Worm (Caenorhabditis elegans): ENCODE results near the gene Y57A10C.9.

Y57A10C.9 gene

DNA sequence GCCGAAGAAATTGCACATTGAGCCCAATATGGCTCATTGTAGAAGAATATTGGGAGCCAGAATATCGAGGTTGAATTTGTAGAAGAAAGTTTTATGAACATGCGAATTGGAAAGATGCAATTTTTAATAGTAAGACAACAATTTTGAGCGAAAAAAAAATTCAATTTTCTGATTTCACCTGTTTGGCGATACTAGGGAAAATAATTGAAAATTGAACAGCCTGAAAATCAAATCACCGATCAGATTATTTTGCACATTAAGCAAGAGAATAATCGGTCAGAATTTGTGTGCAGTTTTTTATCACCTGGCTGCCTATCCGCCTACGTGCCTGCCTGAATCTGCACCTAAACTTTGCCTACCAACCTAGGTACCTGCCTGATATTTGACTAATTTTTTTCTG is 17.9 kb downstream of the Y57A10C.9 start, which contains the start of gene sre-26:
sre-26 (minus strand) TSS at position 101 of the 400 bp plus-strand sequence.
- TF ChIP-seq ceh-62 (tag; optimal IDR thresholded peaks at IDR 0.05) (no peak), ceh-32 (tag; optimal IDR thresholded peaks at IDR 0.05; ENCODE audit: poor library complexity) (no peak), spr-3 (GFP tag; optimal IDR thresholded peaks at IDR 0.05) (no peak), nhr-77 (tag; optimal IDR thresholded peaks at IDR 0.05) (no peak), tra-1 (GFP tag; IDR thresholded peaks at IDR 0.05) (no peak), nhr-11 (tag; optimal IDR thresholded peaks at IDR 0.05) (no peak), snpc-1.2 (GFP tag; IDR thresholded peaks at IDR 0.05) (no peak), lin-38 (GFP tag; IDR thresholded peaks at IDR 0.05) (no peak), sdz-12 (GFP tag; optimal IDR thresholded peaks at IDR 0.05) (no peak), lin-15B (tag; optimal IDR thresholded peaks at IDR 0.05) (no peak), fos-1 (tag; optimal IDR thresholded peaks at IDR 0.05) (no peak), mdl-1 (tag; optimal IDR thresholded peaks at IDR 0.05) (no peak), hlh-30 (tag; optimal IDR thresholded peaks at IDR 0.05; ENCODE audit: insufficient read depth) (no peak), D1046.2 (GFP tag; IDR thresholded peaks at IDR 0.05) (no peak), Y105C5A.15 (GFP tag; IDR thresholded peaks at IDR 0.05) (no peak), ctbp-1 (GFP tag; IDR thresholded peaks at IDR 0.05) (no peak)

DNA sequence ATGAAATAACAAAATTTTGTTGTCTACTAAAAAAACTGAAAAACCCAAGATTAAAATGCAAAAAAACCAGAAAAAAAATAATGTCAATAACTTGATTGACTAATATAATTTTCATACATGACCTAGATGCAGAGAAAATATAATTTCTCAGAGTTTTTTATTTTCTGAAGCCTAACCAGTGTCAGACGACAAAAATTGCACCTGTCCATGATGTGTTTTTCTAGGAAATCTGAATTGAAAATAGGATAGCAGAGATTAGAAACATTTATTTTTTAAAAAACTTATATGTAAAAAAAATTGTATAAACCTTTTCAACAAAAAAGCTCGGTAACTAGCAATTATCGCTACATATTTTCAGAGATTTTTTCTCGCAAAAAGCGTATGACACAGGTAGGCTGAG is 20.3 kb downstream of the Y57A10C.9 start:
- no peak for TF ChIP-seq madf-9 (GFP tag; conservative IDR thresholded peaks at IDR 0.05)
- no peak for TF ChIP-seq dmd-9 (GFP tag; IDR thresholded peaks at IDR 0.05)
- TF ChIP-seq ZK337.2 (GFP tag; IDR thresholded peaks at IDR 0.05): no peak
- no peak for TF ChIP-seq nhr-111 (GFP tag; optimal IDR thresholded peaks at IDR 0.05)
- no peak for TF ChIP-seq zfp-3 (GFP tag; conservative IDR thresholded peaks at IDR 0.05)
- TF ChIP-seq jun-1 (tag; optimal IDR thresholded peaks at IDR 0.05): no peak
- TF ChIP-seq mes-2 (tag; optimal IDR thresholded peaks at IDR 0.05; ENCODE audit: poor library complexity, severe bottlenecking): no peak
- TF ChIP-seq lin-39 (tag; optimal IDR thresholded peaks at IDR 0.05): no peak
- no peak for TF ChIP-seq mdl-1 (tag; optimal IDR thresholded peaks at IDR 0.05)
- TF ChIP-seq zip-11 (GFP tag; IDR thresholded peaks at IDR 0.05): no peak
- TF ChIP-seq D1046.2 (GFP tag; IDR thresholded peaks at IDR 0.05): no peak
- no peak for TF ChIP-seq snpc-1.2 (GFP tag; IDR thresholded peaks at IDR 0.05)
- no peak for TF ChIP-seq rbr-2 (tag; optimal IDR thresholded peaks at IDR 0.05)
- TF ChIP-seq lin-29 (GFP tag; IDR thresholded peaks at IDR 0.05): no peak
- no peak for TF ChIP-seq duxl-1 (tag; optimal IDR thresholded peaks at IDR 0.05; ENCODE audit: poor library complexity)
- TF ChIP-seq tra-1 (GFP tag; IDR thresholded peaks at IDR 0.05): no peak
- TF ChIP-seq snpc-4 (tag; optimal IDR thresholded peaks at IDR 0.05): no peak
- no peak for TF ChIP-seq ceh-82 (tag; optimal IDR thresholded peaks at IDR 0.05)

DNA sequence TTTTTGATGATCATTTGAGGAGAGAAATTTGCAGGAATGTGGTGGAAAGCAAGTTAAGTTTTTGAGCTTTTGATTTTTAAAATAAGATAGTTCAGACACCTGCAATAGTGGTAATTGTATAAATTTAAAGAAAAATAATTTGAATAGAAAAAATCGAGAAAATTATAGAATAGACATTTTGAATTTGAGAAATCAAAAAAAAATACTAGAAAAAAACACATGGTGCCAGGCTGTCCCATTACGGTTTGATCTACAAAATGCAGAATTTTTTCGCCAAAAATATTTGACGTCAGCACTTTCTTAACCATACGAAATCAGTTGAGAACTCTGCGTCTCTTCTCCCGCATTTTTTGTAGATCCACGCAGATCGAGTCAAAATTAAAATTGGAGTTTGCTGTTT is 20.8 kb downstream of the Y57A10C.9 start, which contains the start of gene sre-27:
sre-27 (minus strand) TSS at position 101 of the 400 bp plus-strand sequence.
- TF ChIP-seq Y5F2A.4 (GFP tag; optimal IDR thresholded peaks at IDR 0.05) (no peak), F44E2.7 (GFP tag; IDR thresholded peaks at IDR 0.05) (no peak), nhr-41 (GFP tag; IDR thresholded peaks at IDR 0.05) (no peak), nhr-102 (tag; optimal IDR thresholded peaks at IDR 0.05) (no peak), T26A8.4 (GFP tag; IDR thresholded peaks at IDR 0.05) (no peak), ztf-11 (tag; optimal IDR thresholded peaks at IDR 0.05) (no peak)

DNA sequence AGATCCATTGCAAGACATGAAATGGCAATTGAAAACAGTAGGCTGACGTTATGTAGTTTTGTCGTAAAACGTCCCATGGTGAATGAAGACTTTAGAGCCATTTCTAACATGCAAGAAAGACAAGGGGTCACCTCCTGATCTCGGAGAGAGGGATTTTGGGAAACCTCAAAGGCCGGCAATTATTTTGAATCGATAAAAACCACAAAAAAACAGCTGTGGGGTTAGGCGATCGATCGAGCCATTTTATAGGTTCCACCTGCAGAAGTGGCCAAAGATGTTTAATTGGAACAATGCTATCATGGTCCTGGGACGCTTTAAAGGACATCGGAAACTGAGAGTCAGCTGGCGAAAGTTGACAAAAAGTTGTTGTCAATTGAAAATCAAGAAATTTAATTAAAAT is 23.5 kb downstream of the Y57A10C.9 start, which contains the start of gene Y57A10C.11:
Y57A10C.11 (minus strand) TSS at position 101 of the 400 bp plus-strand sequence.
- TF ChIP-seq unc-62 (GFP tag; optimal IDR thresholded peaks at IDR 0.05 in 1 of 2) (peak in 1 of 2 experiments; percentile 74), unc-62 (tag; optimal IDR thresholded peaks at IDR 0.05) (no peak), duxl-1 (tag; optimal IDR thresholded peaks at IDR 0.05; ENCODE audit: poor library complexity) (no peak)
